Fruit fly (Drosophila melanogaster) whole organism, pupa: Measurements from ENCODE around the gene CG33298.

ENCODE experiments used
- CG15710 ChIP-seq: fragments of 200-800 bp; sonication (Bioruptor generic); optimal IDR thresholded peaks from 2 replicates; lab custom pipeline; 2018; ENCODE audit warnings: missing biosample characterization, mild to moderate bottlenecking, missing genetic modification characterization, moderate library complexity
- CG4496 ChIP-seq: fragments of 200-800 bp; sonication (Bioruptor generic); IDR thresholded peaks from 3 replicates; pipeline ENCODE4 v1.3.6; 2022; ENCODE audit warnings: missing biosample characterization, missing genetic modification characterization
- D1 ChIP-seq: fragments of 200-800 bp; sonication (Bioruptor generic); optimal IDR thresholded peaks from 2 replicates; lab custom pipeline; 2018; ENCODE audit warnings: missing biosample characterization, mild to moderate bottlenecking, missing genetic modification characterization, moderate library complexity
- Snoo ChIP-seq: fragments of 200-800 bp; sonication (Bioruptor generic); optimal IDR thresholded peaks from 3 replicates; lab custom pipeline; 2017; ENCODE audit warnings: missing biosample characterization, mild to moderate bottlenecking, missing genetic modification characterization, inconsistent platforms
- rn ChIP-seq: fragments of 200-800 bp; sonication (Bioruptor generic); IDR thresholded peaks from 2 replicates; pipeline ENCODE4 v1.3.6; 2022; ENCODE audit warnings: missing biosample characterization, missing genetic modification characterization

DNA sequence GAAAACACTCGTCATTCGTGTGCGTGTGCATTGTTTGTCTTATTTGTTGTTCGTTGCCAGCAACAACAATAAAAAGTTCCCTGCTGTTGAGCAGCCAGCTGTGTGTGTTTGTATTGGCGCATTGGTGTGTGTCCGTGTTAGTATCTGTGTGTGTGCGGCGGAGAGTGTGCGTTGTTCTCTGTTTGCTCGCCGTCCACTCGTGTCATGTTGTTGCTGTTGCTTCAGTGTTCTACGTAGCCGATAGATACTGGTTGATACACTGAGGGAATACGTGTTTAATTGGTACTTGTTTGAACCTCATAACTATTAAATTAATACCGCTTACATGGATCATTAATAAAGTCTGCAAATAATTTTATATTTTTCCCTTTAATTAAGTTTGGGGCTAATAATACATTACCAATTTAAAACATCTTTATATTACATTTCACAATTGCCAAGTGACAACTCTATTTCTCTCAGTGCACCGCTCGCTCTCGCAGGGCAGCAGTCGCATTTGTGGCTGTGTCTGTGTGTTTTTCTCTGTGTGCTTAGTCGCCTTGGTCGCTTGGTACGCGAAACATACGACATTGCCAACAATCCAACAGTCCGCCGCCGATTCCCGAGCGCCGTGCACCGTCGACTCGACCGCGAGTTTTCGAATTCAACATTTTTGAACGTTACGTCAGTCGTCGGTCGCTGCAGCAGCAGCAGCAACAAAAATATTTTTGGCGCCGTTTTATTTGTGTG, 73.2 kb downstream of the CG33298 start, which contains the start of gene brwl:
- TF ChIP-seq rn (peak; percentile 97), Snoo (tag; lab: Kevin White, UChicago) (peak; percentile 98), CG4496 (peak; percentile 98), CG15710 (tag; lab: Kevin White, UChicago) (peak; percentile 99), D1 (tag; lab: Kevin White, UChicago) (peak; percentile 98)
